Fruit fly (Drosophila melanogaster) Kc167 (cell line): Measurements from ENCODE around the gene Atu.

Experiments used
- Myc ChIP-seq: fragments of >200 bp; optimal IDR thresholded peaks from 2 replicates; lab custom pipeline; 2017; ENCODE audit warnings: missing external identifiers
- Sin3A ChIP-seq: fragments of >200 bp; optimal IDR thresholded peaks from 2 replicates; lab custom pipeline; 2018; ENCODE audit warnings: missing external identifiers
- h ChIP-seq: fragments of >200 bp; optimal IDR thresholded peaks from 3 replicates; lab custom pipeline; 2018; ENCODE audit warnings: missing external identifiers
- psq ChIP-seq: fragments of >200 bp; optimal IDR thresholded peaks from 2 replicates; lab custom pipeline; 2017; ENCODE audit warnings: missing external identifiers

- TF ChIP-seq h (lab: Kevin White, UChicago) (no peak), psq (lab: Kevin White, UChicago) (no peak), Sin3A (lab: Kevin White, UChicago) (no peak), Myc (lab: Kevin White, UChicago) (no peak)
Observed at dm6 chr3R:5588573-5588972, 24.6 kb upstream of the Atu start, which contains the start of gene PolZ2.
